Worm (Caenorhabditis elegans) whole organism, L3 larva: ENCODE measurements around the gene disl-2.
A peak's percentile ranks its signal among the peaks of the same experiment; 100 is the strongest.

Experiments
- R02D3.7 ChIP-seq: fragments of 150-350 bp; optimal IDR thresholded peaks from 2 replicates; lab custom pipeline; 2014; ENCODE audit warnings: missing biosample characterization, missing genetic modification characterization
- ZK546.5 ChIP-seq: sonication (generic microtip); optimal IDR thresholded peaks from 2 replicates; lab custom pipeline; 2017; ENCODE audit warnings: missing biosample characterization, missing genetic modification characterization
- aly-2 ChIP-seq: fragments of 150-350 bp; optimal IDR thresholded peaks from 2 replicates; lab custom pipeline; 2014; ENCODE audit warnings: missing biosample characterization, missing genetic modification characterization
- ama-1 ChIP-seq: fragments of 150-350 bp; optimal IDR thresholded peaks from 2 replicates; lab custom pipeline; 2018
- ceh-16 ChIP-seq: sonication (generic microtip); optimal IDR thresholded peaks from 2 replicates; lab custom pipeline; 2017; ENCODE audit warnings: missing biosample characterization, missing genetic modification characterization
- ceh-28 ChIP-seq: fragments of 150-350 bp; optimal IDR thresholded peaks from 2 replicates; lab custom pipeline; 2014; ENCODE audit warnings: missing biosample characterization, missing genetic modification reagents, missing genetic modification characterization
- daf-12 ChIP-seq: fragments of 150-350 bp; optimal IDR thresholded peaks from 2 replicates; lab custom pipeline; 2014; ENCODE audit warnings: missing biosample characterization, missing genetic modification reagents, missing genetic modification characterization
- egl-27 ChIP-seq: sonication (generic microtip); optimal IDR thresholded peaks from 4 replicates; lab custom pipeline; 2017; ENCODE audit warnings: missing biosample characterization, missing genetic modification reagents, missing genetic modification characterization
- elt-1 ChIP-seq: fragments of 150-350 bp; optimal IDR thresholded peaks from 2 replicates; lab custom pipeline; 2014; ENCODE audit warnings: missing biosample characterization, missing genetic modification characterization
- elt-2 ChIP-seq: sonication (generic microtip); optimal IDR thresholded peaks from 2 replicates; lab custom pipeline; 2016; ENCODE audit warnings: missing genetic modification reagents, mild to moderate bottlenecking, missing genetic modification characterization, missing compliant biosample characterization
- elt-3 ChIP-seq, 3 experiments: fragments of 150-350 bp in 1 of 3; sonication (generic microtip) in 2 of 3; optimal IDR thresholded peaks; 2 replicates in 2 of 3; 4 replicates in 1 of 3; lab custom pipeline; 2014 to 2017; ENCODE audit warnings: missing biosample characterization in 3 of 3, missing genetic modification characterization in 3 of 3
- eor-1 ChIP-seq, 2 experiments: fragments of 150-350 bp; optimal IDR thresholded peaks; 2 replicates each; lab custom pipeline; 2014 to 2018; ENCODE audit warnings: missing biosample characterization in 2 of 2, missing genetic modification characterization in 2 of 2
- fkh-10 ChIP-seq: sonication (generic microtip); optimal IDR thresholded peaks from 2 replicates; lab custom pipeline; 2017; ENCODE audit warnings: missing biosample characterization, missing genetic modification reagents, missing genetic modification characterization
- fkh-2 ChIP-seq: fragments of 150-350 bp; optimal IDR thresholded peaks from 2 replicates; lab custom pipeline; 2014; ENCODE audit warnings: missing biosample characterization, missing genetic modification reagents, missing genetic modification characterization
- fos-1 ChIP-seq: fragments of 150-350 bp; optimal IDR thresholded peaks from 2 replicates; lab custom pipeline; 2014; ENCODE audit warnings: missing biosample characterization, missing genetic modification characterization
- jun-1 ChIP-seq: fragments of 150-350 bp; optimal IDR thresholded peaks from 2 replicates; lab custom pipeline; 2014; ENCODE audit warnings: missing biosample characterization, missing genetic modification reagents, missing genetic modification characterization
- lin-15B ChIP-seq: fragments of 150-350 bp; optimal IDR thresholded peaks from 2 replicates; lab custom pipeline; 2014; ENCODE audit warnings: missing biosample characterization, missing genetic modification characterization
- lsy-12 ChIP-seq: sonication (generic microtip); optimal IDR thresholded peaks from 2 replicates; lab custom pipeline; 2016; ENCODE audit warnings: mild to moderate bottlenecking, missing genetic modification characterization, missing compliant biosample characterization
- mdl-1 ChIP-seq: fragments of 150-350 bp; optimal IDR thresholded peaks from 2 replicates; lab custom pipeline; 2014; ENCODE audit warnings: missing biosample characterization, missing genetic modification characterization
- nfya-1 ChIP-seq: sonication (generic microtip); optimal IDR thresholded peaks from 2 replicates; lab custom pipeline; 2017; ENCODE audit warnings: missing genetic modification characterization, mild to moderate bottlenecking, missing compliant biosample characterization, antibody characterized with exemption, moderate library complexity; ENCODE audit not compliant: insufficient read depth
- nhr-11 ChIP-seq: fragments of 150-350 bp; optimal IDR thresholded peaks from 2 replicates; lab custom pipeline; 2014; ENCODE audit warnings: missing biosample characterization, missing genetic modification characterization
- nhr-12 ChIP-seq: fragments of 150-350 bp; optimal IDR thresholded peaks from 2 replicates; lab custom pipeline; 2014; ENCODE audit warnings: missing biosample characterization, missing genetic modification characterization
- nhr-23 ChIP-seq: fragments of 150-350 bp; optimal IDR thresholded peaks from 2 replicates; lab custom pipeline; 2014; ENCODE audit warnings: missing biosample characterization, missing genetic modification reagents, missing genetic modification characterization
- nhr-237 ChIP-seq: fragments of 150-350 bp; optimal IDR thresholded peaks from 2 replicates; lab custom pipeline; 2014; ENCODE audit warnings: missing biosample characterization, missing genetic modification characterization
- nhr-25 ChIP-seq: sonication (generic microtip); optimal IDR thresholded peaks from 2 replicates; lab custom pipeline; 2017; ENCODE audit warnings: missing biosample characterization, missing genetic modification characterization
- nhr-28 ChIP-seq: fragments of 150-350 bp; optimal IDR thresholded peaks from 2 replicates; lab custom pipeline; 2014; ENCODE audit warnings: missing biosample characterization, missing genetic modification characterization
- nhr-67 ChIP-seq: fragments of 150-350 bp; optimal IDR thresholded peaks from 2 replicates; lab custom pipeline; 2014; ENCODE audit warnings: missing biosample characterization, missing genetic modification characterization
- nhr-76 ChIP-seq: fragments of 150-350 bp; sonication (generic microtip); optimal IDR thresholded peaks from 5 replicates; lab custom pipeline; 2014; ENCODE audit warnings: missing biosample characterization, missing genetic modification characterization
- nhr-77 ChIP-seq: fragments of 150-350 bp; optimal IDR thresholded peaks from 2 replicates; lab custom pipeline; 2014; ENCODE audit warnings: missing biosample characterization, missing genetic modification characterization
- pha-4 ChIP-seq: fragments of 150-350 bp; optimal IDR thresholded peaks from 2 replicates; lab custom pipeline; 2014; ENCODE audit warnings: missing biosample characterization, missing genetic modification reagents, missing genetic modification characterization
- pqm-1 ChIP-seq: fragments of 150-350 bp; optimal IDR thresholded peaks from 2 replicates; lab custom pipeline; 2017; ENCODE audit warnings: missing biosample characterization, missing genetic modification characterization, inconsistent platforms
- sea-2 ChIP-seq: fragments of 150-350 bp; sonication (generic microtip); optimal IDR thresholded peaks from 4 replicates; lab custom pipeline; 2014; ENCODE audit warnings: missing biosample characterization, missing genetic modification reagents, missing genetic modification characterization
- snpc-4 ChIP-seq: fragments of 150-350 bp; optimal IDR thresholded peaks from 2 replicates; lab custom pipeline; 2014; ENCODE audit warnings: missing biosample characterization, missing genetic modification characterization
- tbx-2 ChIP-seq: sonication (generic microtip); optimal IDR thresholded peaks from 2 replicates; lab custom pipeline; 2016; ENCODE audit warnings: mild to moderate bottlenecking, missing genetic modification characterization, missing compliant biosample characterization
- ztf-11 ChIP-seq: fragments of 150-350 bp; optimal IDR thresholded peaks from 2 replicates; lab custom pipeline; 2014; ENCODE audit warnings: missing biosample characterization, missing genetic modification characterization

disl-2 gene

DNA sequence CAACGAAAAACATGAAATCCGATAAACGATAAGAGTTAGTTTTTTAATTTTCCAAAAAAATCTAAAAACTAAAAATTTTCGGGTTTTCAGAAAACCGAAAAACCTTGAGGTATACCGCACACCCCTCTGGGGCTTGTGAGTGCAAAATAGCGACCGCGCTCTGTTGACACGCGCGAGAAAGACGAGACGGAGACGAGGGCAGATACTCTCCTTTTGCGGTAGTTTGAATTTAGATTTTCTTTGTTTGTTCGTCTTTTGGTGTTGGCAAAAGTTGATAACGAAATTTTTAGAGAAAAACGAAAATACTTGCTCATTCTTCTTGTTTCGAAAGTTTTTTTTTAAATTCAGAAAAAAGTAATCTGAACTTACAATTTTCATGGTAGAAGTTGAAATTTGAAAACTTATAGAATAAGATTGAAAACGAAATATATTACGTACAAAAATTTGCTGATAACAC lies 37.3 kb upstream of the disl-2 start, which contains the start of the genes W03A5.2 and Y32H12A.8 (continued):
- TF ChIP-seq nhr-12 (no peak), nhr-25 (tag; lab: Kevin White, UChicago) (peak; percentile 47), ztf-11 (tag; lab: Kevin White, UChicago) (no peak), ZK546.5 (no peak), nhr-76 (tag; lab: Kevin White, UChicago) (no peak), aly-2 (tag; lab: Kevin White, UChicago) (no peak), elt-3 (tag; optimal IDR thresholded peaks at IDR 0.05; lab: Kevin White, UChicago) (no peak), nhr-28 (tag; lab: Kevin White, UChicago) (no peak), elt-2 (tag; lab: Kevin White, UChicago) (peak; percentile 41), fkh-2 (no peak), pqm-1 (tag; lab: Kevin White, UChicago) (no peak), elt-1 (tag; lab: Kevin White, UChicago) (no peak), snpc-4 (no peak), ama-1 (lab: Kevin White, UChicago) (no peak), fos-1 (tag; lab: Kevin White, UChicago) (no peak), nhr-67 (no peak), nfya-1 (peak; percentile 79), ceh-16 (tag; lab: Kevin White, UChicago) (no peak), eor-1 (tag; optimal IDR thresholded peaks at IDR 0.05; lab: Kevin White, UChicago) (no peak), sea-2 (no peak), tbx-2 (no peak), ceh-28 (tag; lab: Kevin White, UChicago) (no peak), nhr-237 (no peak)

DNA sequence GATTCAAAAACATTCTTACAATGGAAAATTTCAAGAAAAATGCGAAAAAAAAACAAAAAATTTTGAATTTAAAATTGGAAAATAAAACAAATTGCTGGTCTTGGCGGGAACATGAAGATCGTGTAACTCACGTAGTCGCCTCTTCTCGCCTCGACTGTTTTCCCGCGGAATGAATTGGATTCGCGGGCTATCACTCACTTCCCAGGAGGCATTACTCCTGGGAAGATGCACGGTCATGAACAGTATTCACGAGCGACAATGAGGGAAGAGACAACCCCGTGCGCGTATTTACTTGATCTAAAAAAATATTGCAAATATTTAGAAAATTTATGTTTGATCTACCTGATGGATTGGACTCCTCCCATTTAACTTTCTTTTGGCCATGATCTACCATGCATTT lies 36.7 kb upstream of the disl-2 start:
- no peak for TF ChIP-seq fkh-10 (GFP tag; lab: Kevin White, UChicago)
- TF ChIP-seq jun-1 (tag; lab: Kevin White, UChicago): no peak
- TF ChIP-seq, all 47 proteins: peak for 0

DNA sequence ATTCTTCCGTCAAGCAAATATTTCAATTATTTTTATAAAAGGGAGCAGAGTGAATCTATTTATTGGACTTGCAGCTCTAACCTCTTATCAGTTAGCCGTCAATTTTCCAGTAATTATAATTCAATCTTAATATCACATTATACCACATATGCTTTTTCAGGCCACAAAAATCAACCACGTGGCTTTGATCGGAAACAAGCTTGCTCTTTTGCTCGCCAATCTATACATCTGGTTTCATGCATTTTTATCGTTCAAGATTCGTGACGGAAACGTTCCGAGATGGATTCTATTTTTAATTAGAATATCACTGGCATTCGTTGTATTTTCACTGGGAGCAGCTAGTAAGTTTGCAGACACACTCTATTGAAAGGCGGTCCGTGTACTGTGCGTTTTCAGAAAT lies 35.9 kb upstream of the disl-2 start:
- no peak for TF ChIP-seq elt-2 (tag; lab: Kevin White, UChicago)
- TF ChIP-seq nhr-77 (tag; lab: Kevin White, UChicago): no peak
- TF ChIP-seq R02D3.7 (tag; lab: Kevin White, UChicago): no peak
- no peak for TF ChIP-seq nhr-23 (tag; lab: Kevin White, UChicago)
- TF ChIP-seq ZK546.5: no peak
- TF ChIP-seq mdl-1 (tag; lab: Kevin White, UChicago): no peak

DNA sequence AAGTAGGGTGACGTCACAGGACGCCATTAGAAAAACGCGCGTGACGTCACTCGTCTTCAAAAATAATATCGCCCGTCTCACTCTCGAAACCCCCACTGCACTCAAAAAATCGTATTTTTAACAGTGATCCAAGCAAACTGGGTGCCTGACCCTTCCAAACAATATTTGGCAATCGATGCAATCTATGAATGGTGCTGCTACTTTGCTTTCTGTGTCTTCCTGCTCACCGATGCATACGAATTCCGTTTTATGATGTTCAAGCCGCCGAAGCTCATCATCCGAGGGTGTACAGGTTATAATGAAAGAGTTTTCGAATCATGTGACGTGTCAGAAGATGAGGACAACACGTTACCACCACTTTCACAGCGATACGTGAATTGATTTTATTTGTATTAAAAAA lies 35.4 kb upstream of the disl-2 start, which contains the start of gene W03A5.1:
W03A5.1 (plus strand) TSS at position 301 of the 400 bp plus-strand sequence.
- TF ChIP-seq elt-3 (tag; optimal IDR thresholded peaks at IDR 0.05; lab: Kevin White, UChicago) (no peak), tbx-2 (no peak), nhr-12 (no peak), ama-1 (lab: Kevin White, UChicago) (no peak), nhr-11 (tag; lab: Kevin White, UChicago) (no peak)

DNA sequence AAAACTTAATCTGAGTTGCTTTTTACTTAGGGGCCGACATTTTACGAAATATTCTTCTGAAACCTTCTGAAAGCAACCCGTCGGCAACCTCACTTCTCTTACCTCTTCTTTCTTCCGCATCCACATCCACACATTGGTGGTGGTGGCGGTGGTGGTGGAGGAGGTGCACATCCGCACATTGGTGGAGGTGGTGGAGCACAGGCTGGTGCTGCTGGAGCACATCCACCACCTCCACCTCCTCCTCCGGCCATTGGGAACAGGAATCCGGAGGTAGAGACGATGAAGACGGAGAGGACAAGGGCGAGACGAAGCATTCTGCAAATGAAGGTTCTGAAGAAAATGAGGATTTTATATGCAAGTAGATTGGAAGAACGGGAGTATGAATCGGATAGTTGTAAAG lies 29.3 kb upstream of the disl-2 start, which contains the start of gene grl-22:
grl-22 (minus strand) TSS at position 332 of the 400 bp plus-strand sequence.
- TF ChIP-seq snpc-4 (no peak), fkh-10 (GFP tag; lab: Kevin White, UChicago) (no peak), ceh-16 (tag; lab: Kevin White, UChicago) (no peak), sea-2 (no peak), lin-15B (tag; lab: Kevin White, UChicago) (no peak), daf-12 (tag; lab: Kevin White, UChicago) (no peak), lsy-12 (tag; lab: Kevin White, UChicago) (no peak), egl-27 (tag; lab: Kevin White, UChicago) (no peak), tbx-2 (no peak), nhr-67 (no peak), nhr-12 (no peak), fos-1 (tag; lab: Kevin White, UChicago) (no peak)

DNA sequence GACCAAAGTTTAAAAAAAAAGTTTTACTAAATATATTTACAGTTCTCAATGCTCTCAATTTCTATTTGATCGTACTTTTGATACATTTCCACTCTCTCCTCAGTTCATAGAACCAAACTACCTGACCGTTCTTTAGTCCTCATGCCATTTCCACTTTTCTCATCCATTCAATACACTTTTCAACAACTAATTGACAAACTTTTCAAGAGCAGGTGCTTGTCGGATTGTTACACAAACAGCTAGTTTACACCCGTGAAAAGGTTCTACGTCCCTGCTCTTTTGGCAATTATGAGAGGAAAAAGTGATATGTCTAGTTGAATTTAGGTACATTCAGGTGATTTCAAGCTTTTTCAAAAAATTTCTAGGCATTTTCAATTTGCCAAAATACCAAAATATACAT lies 25.0 kb upstream of the disl-2 start:
- peak; percentile 43 for TF ChIP-seq pha-4 (tag; lab: Kevin White, UChicago)
- TF ChIP-seq nfya-1: no peak
- TF ChIP-seq, all 47 proteins: peak for 1
